Worm (Caenorhabditis elegans) whole organism, late embryonic: Measurements from ENCODE around the gene nhr-71.

ENCODE experiments used
- ceh-6 ChIP-seq: fragments of 200-800 bp; sonication (Bioruptor generic); optimal IDR thresholded peaks from 2 replicates; lab custom pipeline; 2018; ENCODE audit warnings: mild to moderate bottlenecking, missing genetic modification characterization, missing compliant biosample characterization
- ceh-9 ChIP-seq: sonication (generic microtip); optimal IDR thresholded peaks from 2 replicates; lab custom pipeline; 2016; ENCODE audit warnings: mild to moderate bottlenecking, missing genetic modification characterization, inconsistent platforms, missing compliant biosample characterization
- lin-11 ChIP-seq: fragments of 200-800 bp; sonication (Bioruptor generic); optimal IDR thresholded peaks from 2 replicates; lab custom pipeline; 2018; ENCODE audit warnings: mild to moderate bottlenecking, missing genetic modification characterization, missing compliant biosample characterization
- npax-4 ChIP-seq: sonication (generic microtip); optimal IDR thresholded peaks from 2 replicates; lab custom pipeline; 2016; ENCODE audit warnings: missing genetic modification characterization, missing compliant biosample characterization
- pha-4 ChIP-seq: fragments of 150-350 bp; optimal IDR thresholded peaks from 2 replicates; lab custom pipeline; 2018; ENCODE audit warnings: missing biosample characterization, missing genetic modification reagents, missing genetic modification characterization
- pqm-1 ChIP-seq: sonication (generic microtip); optimal IDR thresholded peaks from 2 replicates; lab custom pipeline; 2016; ENCODE audit warnings: missing genetic modification characterization, missing compliant biosample characterization
- pros-1 ChIP-seq: fragments of 150-350 bp; optimal IDR thresholded peaks from 2 replicates; lab custom pipeline; 2014; ENCODE audit warnings: missing biosample characterization, missing genetic modification reagents, missing genetic modification characterization

DNA sequence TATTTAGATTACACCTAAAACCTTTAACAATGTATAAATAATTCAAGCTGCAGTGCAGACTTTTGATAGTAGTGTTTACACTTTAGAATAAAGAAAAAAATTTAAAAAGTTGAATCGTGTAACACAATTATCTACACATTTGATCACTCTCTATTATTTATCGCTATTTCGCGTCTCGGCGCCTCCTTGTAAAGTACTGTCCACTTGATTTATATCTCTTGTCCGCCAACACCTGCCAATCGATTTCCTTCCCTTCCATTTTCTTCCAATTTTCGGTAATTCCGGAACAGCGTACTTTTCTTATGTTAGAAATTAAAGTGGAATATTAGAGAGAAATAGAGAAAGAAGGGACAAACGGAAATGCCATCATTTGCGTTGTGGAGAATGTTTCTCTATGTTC, 1.6 kb upstream of the nhr-71 start:
- TF ChIP-seq ceh-9 (no peak), ceh-6 (GFP tag; lab: Kevin White, UChicago) (no peak), pha-4 (tag; lab: Kevin White, UChicago) (no peak), npax-4 (tag; lab: Kevin White, UChicago) (no peak), pros-1 (tag; lab: Kevin White, UChicago) (no peak), pqm-1 (tag; lab: Kevin White, UChicago) (no peak), lin-11 (no peak)
